Fruit fly (Drosophila melanogaster): Measurements from ENCODE around the gene Cdlc2.

dm6 chr2L:1386512-1386911 lies 42.3 kb downstream of the Cdlc2 start:
- TF ChIP-seq btn (GFP tag; optimal IDR thresholded peaks at IDR 0.05) (no peak), gcm (GFP tag; optimal IDR thresholded peaks at IDR 0.05) (no peak)
